Worm (Caenorhabditis elegans) whole organism, young adult: ENCODE measurements around the gene fbxa-147.

Source experiments
- C06A6.2 ChIP-seq: fragments of 200-800 bp; sonication (Bioruptor generic); conservative IDR thresholded peaks from 2 replicates; pipeline ENCODE4 v1.3.6; 2022; ENCODE audit warnings: missing genetic modification characterization, missing compliant biosample characterization
- D2030.7 ChIP-seq: fragments of 200-800 bp; sonication (Bioruptor generic); IDR thresholded peaks from 2 replicates; pipeline ENCODE4 v1.3.6; 2022; ENCODE audit warnings: missing genetic modification reagents, missing genetic modification characterization, missing compliant biosample characterization
- F22D6.2 ChIP-seq: sonication (generic microtip); optimal IDR thresholded peaks from 2 replicates; lab custom pipeline; 2016; ENCODE audit warnings: mild to moderate bottlenecking, missing genetic modification characterization, missing compliant biosample characterization
- F23B12.7 ChIP-seq: sonication (generic microtip); optimal IDR thresholded peaks from 2 replicates; lab custom pipeline; 2017; ENCODE audit warnings: missing genetic modification characterization, mild to moderate bottlenecking, missing compliant biosample characterization, antibody characterized with exemption, moderate library complexity; ENCODE audit not compliant: insufficient read depth
- F49E8.2 ChIP-seq: sonication (generic microtip); optimal IDR thresholded peaks from 3 replicates; lab custom pipeline; 2017; ENCODE audit warnings: missing genetic modification characterization, mild to moderate bottlenecking, missing compliant biosample characterization, antibody characterized with exemption, moderate library complexity; ENCODE audit not compliant: insufficient read depth
- T07F8.4 ChIP-seq: sonication (generic microtip); optimal IDR thresholded peaks from 2 replicates; lab custom pipeline; 2016; ENCODE audit warnings: mild to moderate bottlenecking, missing genetic modification characterization, moderate library complexity, missing compliant biosample characterization
- ama-1 ChIP-seq, 3 experiments: fragments of 150-350 bp in 1 of 3; sonication (generic microtip) in 2 of 3; optimal IDR thresholded peaks; 2 replicates each; lab custom pipeline; 2014 to 2018; ENCODE audit warnings: missing biosample characterization in 2 of 3, missing genetic modification characterization in 2 of 3, missing genetic modification reagents in 2 of 3
- aptf-3 ChIP-seq: fragments of 200-800 bp; sonication (Bioruptor generic); IDR thresholded peaks from 2 replicates; pipeline ENCODE4 v1.3.6; 2022; ENCODE audit warnings: missing genetic modification characterization, missing compliant biosample characterization
- attf-5 ChIP-seq: fragments of 200-800 bp; sonication (Bioruptor generic); optimal IDR thresholded peaks from 2 replicates; lab custom pipeline; 2018; ENCODE audit warnings: mild to moderate bottlenecking, missing genetic modification characterization, missing compliant biosample characterization
- attf-6 ChIP-seq: fragments of 200-800 bp; sonication (Bioruptor generic); IDR thresholded peaks from 2 replicates; pipeline ENCODE4 v1.3.6; 2022; ENCODE audit warnings: missing genetic modification reagents, missing genetic modification characterization, missing compliant biosample characterization
- cebp-1 ChIP-seq, 2 experiments: fragments of 200-800 bp in 1 of 2; sonication (Bioruptor generic) in 1 of 2; sonication (generic microtip) in 1 of 2; IDR thresholded peaks in 1 of 2; optimal IDR thresholded peaks in 1 of 2; 2 replicates each; pipeline versions ENCODE4 v1.3.6 to Lab custom; 2017 to 2022; ENCODE audit warnings: missing compliant biosample characterization in 2 of 2, missing genetic modification characterization in 2 of 2, mild to moderate bottlenecking in 1 of 2, missing genetic modification reagents in 1 of 2, moderate library complexity in 1 of 2
- ceh-58 ChIP-seq: fragments of 200-800 bp; sonication (Bioruptor generic); IDR thresholded peaks from 2 replicates; pipeline ENCODE4 v1.3.6; 2022; ENCODE audit warnings: missing genetic modification characterization, missing compliant biosample characterization
- dox-1 ChIP-seq: fragments of 200-800 bp; sonication (Bioruptor generic); IDR thresholded peaks from 2 replicates; pipeline ENCODE4 v1.3.6; 2022; ENCODE audit warnings: missing genetic modification reagents, missing genetic modification characterization, missing compliant biosample characterization
- dpl-1 ChIP-seq: fragments of 150-350 bp; optimal IDR thresholded peaks from 2 replicates; lab custom pipeline; 2014; ENCODE audit warnings: missing biosample characterization, missing genetic modification reagents, missing genetic modification characterization
- ekl-4 ChIP-seq: fragments of 200-800 bp; sonication (Bioruptor generic); IDR thresholded peaks from 2 replicates; pipeline ENCODE4 v1.3.6; 2022; ENCODE audit warnings: missing genetic modification reagents, missing genetic modification characterization, missing compliant biosample characterization
- ets-4 ChIP-seq: fragments of 200-800 bp; sonication (Bioruptor generic); optimal IDR thresholded peaks from 2 replicates; lab custom pipeline; 2018; ENCODE audit warnings: mild to moderate bottlenecking, missing genetic modification characterization, missing compliant biosample characterization
- him-1 ChIP-seq: sonication (generic microtip); optimal IDR thresholded peaks from 2 replicates; lab custom pipeline; 2016; ENCODE audit warnings: missing genotype, missing genetic modification reagents, missing genetic modification characterization, missing compliant biosample characterization
- hsf-1 ChIP-seq: fragments of 200-800 bp; sonication (Bioruptor generic); IDR thresholded peaks from 2 replicates; pipeline ENCODE4 v1.3.6; 2022; ENCODE audit warnings: missing genetic modification reagents, missing genetic modification characterization, missing compliant biosample characterization
- lin-26 ChIP-seq: fragments of 200-800 bp; sonication (Bioruptor generic); IDR thresholded peaks from 2 replicates; pipeline ENCODE4 v1.3.6; 2022; ENCODE audit warnings: missing genetic modification reagents, missing genetic modification characterization, missing compliant biosample characterization
- lin-54 ChIP-seq: fragments of 200-800 bp; sonication (Bioruptor generic); optimal IDR thresholded peaks from 2 replicates; lab custom pipeline; 2018; ENCODE audit warnings: mild to moderate bottlenecking, missing genetic modification characterization, missing compliant biosample characterization
- lsl-1 ChIP-seq: fragments of 200-800 bp; sonication (Bioruptor generic); optimal IDR thresholded peaks from 2 replicates; lab custom pipeline; 2018; ENCODE audit warnings: mild to moderate bottlenecking, missing genetic modification characterization, moderate library complexity, missing compliant biosample characterization
- madf-3 ChIP-seq: fragments of 200-800 bp; sonication (Bioruptor generic); IDR thresholded peaks from 2 replicates; pipeline ENCODE4 v1.3.6; 2022; ENCODE audit warnings: missing genetic modification reagents, missing genetic modification characterization, missing compliant biosample characterization
- madf-6 ChIP-seq: fragments of 200-800 bp; sonication (Bioruptor generic); IDR thresholded peaks from 2 replicates; pipeline ENCODE4 v1.3.6; 2022; ENCODE audit warnings: missing genetic modification reagents, missing genetic modification characterization, missing compliant biosample characterization
- madf-8 ChIP-seq: fragments of 200-800 bp; sonication (Bioruptor generic); conservative IDR thresholded peaks from 2 replicates; pipeline ENCODE4 v1.3.6; 2022; ENCODE audit warnings: missing genetic modification reagents, missing genetic modification characterization, missing compliant biosample characterization
- mcd-1 ChIP-seq: fragments of 200-800 bp; sonication (Bioruptor generic); IDR thresholded peaks from 2 replicates; pipeline ENCODE4 v1.3.6; 2022; ENCODE audit warnings: missing genetic modification reagents, missing genetic modification characterization, missing compliant biosample characterization
- nfya-1 ChIP-seq: sonication (generic microtip); optimal IDR thresholded peaks from 2 replicates; lab custom pipeline; 2017; ENCODE audit warnings: antibody characterized with exemption, missing compliant biosample characterization, missing genetic modification characterization, borderline replicate concordance; ENCODE audit not compliant: insufficient read depth
- nfya-2 ChIP-seq: fragments of 200-800 bp; sonication (Bioruptor generic); IDR thresholded peaks from 2 replicates; pipeline ENCODE4 v1.3.6; 2022; ENCODE audit warnings: missing genetic modification reagents, missing genetic modification characterization, missing compliant biosample characterization
- pbrm-1 ChIP-seq: fragments of 200-800 bp; sonication (Bioruptor generic); IDR thresholded peaks from 2 replicates; pipeline ENCODE4 v1.3.6; 2022; ENCODE audit warnings: missing genetic modification reagents, missing genetic modification characterization, missing compliant biosample characterization
- rcor-1 ChIP-seq: fragments of 200-800 bp; sonication (Bioruptor generic); IDR thresholded peaks from 2 replicates; pipeline ENCODE4 v1.3.6; 2022; ENCODE audit warnings: missing genetic modification reagents, missing genetic modification characterization, missing compliant biosample characterization
- rec-8 ChIP-seq, 2 experiments: sonication (generic microtip); optimal IDR thresholded peaks; 2 replicates each; lab custom pipeline; 2016; ENCODE audit warnings: mild to moderate bottlenecking in 2 of 2, missing genetic modification characterization in 2 of 2, missing genetic modification reagents in 2 of 2, missing genotype in 2 of 2, missing biosample characterization in 1 of 2, missing compliant biosample characterization in 1 of 2, moderate library complexity in 1 of 2
- rpc-1 ChIP-seq, 2 experiments: fragments of 150-350 bp in 1 of 2; sonication (generic microtip) in 1 of 2; optimal IDR thresholded peaks; 2 replicates each; lab custom pipeline; 2014 to 2018; ENCODE audit warnings: missing biosample characterization in 1 of 2, missing genetic modification characterization in 1 of 2, missing genetic modification reagents in 1 of 2, missing genotype in 1 of 2
- sea-2 ChIP-seq: fragments of 200-800 bp; sonication (Bioruptor generic); IDR thresholded peaks from 2 replicates; pipeline ENCODE4 v1.3.6; 2022; ENCODE audit warnings: missing genetic modification characterization, missing compliant biosample characterization
- snpc-1.1 ChIP-seq: sonication (generic microtip); optimal IDR thresholded peaks from 2 replicates; lab custom pipeline; 2017; ENCODE audit warnings: missing genetic modification characterization, mild to moderate bottlenecking, missing compliant biosample characterization, antibody characterized with exemption, moderate library complexity, missing genotype, missing genetic modification reagents; ENCODE audit not compliant: insufficient read depth
- snpc-4 ChIP-seq, 5 experiments: fragments of 150-350 bp in 1 of 5; sonication (generic microtip) in 4 of 5; optimal IDR thresholded peaks; 2 replicates each; lab custom pipeline; 2014 to 2018; ENCODE audit warnings: missing genetic modification characterization in 5 of 5, missing biosample characterization in 3 of 5, antibody characterized with exemption in 2 of 5, mild to moderate bottlenecking in 2 of 5, missing compliant biosample characterization in 2 of 5, missing genotype in 2 of 5, moderate library complexity in 2 of 5, missing genetic modification reagents in 1 of 5
- sptf-2 ChIP-seq: fragments of 200-800 bp; sonication (Bioruptor generic); optimal IDR thresholded peaks from 2 replicates; lab custom pipeline; 2018; ENCODE audit warnings: mild to moderate bottlenecking, missing genetic modification characterization, missing compliant biosample characterization
- tlf-1 ChIP-seq: fragments of 200-800 bp; sonication (Bioruptor generic); optimal IDR thresholded peaks from 2 replicates; lab custom pipeline; 2018; ENCODE audit warnings: mild to moderate bottlenecking, missing genetic modification characterization, missing compliant biosample characterization
- unc-130 ChIP-seq: sonication (generic microtip); optimal IDR thresholded peaks from 2 replicates; lab custom pipeline; 2016; ENCODE audit warnings: missing genetic modification reagents, missing genetic modification characterization, missing compliant biosample characterization
- xnd-1 ChIP-seq: sonication (generic microtip); optimal IDR thresholded peaks from 2 replicates; lab custom pipeline; 2016; ENCODE audit warnings: missing genotype, missing genetic modification reagents, missing genetic modification characterization, missing compliant biosample characterization
- zim-3 ChIP-seq: sonication (generic microtip); optimal IDR thresholded peaks from 2 replicates; lab custom pipeline; 2017; ENCODE audit warnings: mild to moderate bottlenecking, missing genetic modification characterization, moderate library complexity, missing compliant biosample characterization
- ztf-18 ChIP-seq: sonication (generic microtip); optimal IDR thresholded peaks from 2 replicates; lab custom pipeline; 2016; ENCODE audit warnings: missing genotype, mild to moderate bottlenecking, missing genetic modification characterization, missing compliant biosample characterization

fbxa-147 gene

ce11 chrV:14688097-14688912 is 28.0 kb upstream of the fbxa-147 start, which contains the start of gene C47E8.11 (continued):
- TF ChIP-seq F49E8.2 (tag; lab: Kevin White, UChicago) (peak; percentile 94), sea-2 (GFP tag; lab: Robert Waterston, UW) (no peak), snpc-1.1 (tag; lab: Kevin White, UChicago) (no peak), ceh-58 (GFP tag; lab: Robert Waterston, UW) (no peak), unc-130 (GFP tag; lab: Kevin White, UChicago) (peak; percentile 46), ama-1 (optimal IDR thresholded peaks at IDR 0.05; lab: Kevin White, UChicago) (peak; percentile 92), ama-1 (GFP tag; optimal IDR thresholded peaks at IDR 0.05; lab: Kevin White, UChicago) (peak; percentile 57 to 77), attf-6 (GFP tag; lab: Robert Waterston, UW) (no peak; the same call in 1 of the 2 replicates), rpc-1 (optimal IDR thresholded peaks at IDR 0.05; lab: Kevin White, UChicago) (no peak), rpc-1 (tag; optimal IDR thresholded peaks at IDR 0.05; lab: Kevin White, UChicago) (no peak), pbrm-1 (GFP tag; lab: Robert Waterston, UW) (peak; percentile 85), nfya-2 (peak; percentile 84; the same call in 1 of the 2 replicates), rcor-1 (peak; percentile 30), sptf-2 (GFP tag; lab: Kevin White, UChicago) (peak; percentile 16), ztf-18 (tag; lab: Kevin White, UChicago) (peak; percentile 43), nfya-1 (no peak), ets-4 (GFP tag; lab: Kevin White, UChicago) (peak; percentile 46)

- TF ChIP-seq tlf-1 (GFP tag; lab: Kevin White, UChicago) (no peak), C06A6.2 (no peak), dox-1 (peak; percentile 45; the same call in 1 of the 2 replicates), unc-130 (GFP tag; lab: Kevin White, UChicago) (peak; percentile 8), rec-8 (tag; optimal IDR thresholded peaks at IDR 0.05; lab: Kevin White, UChicago) (peak; percentile 1 to 50), lin-26 (GFP tag; lab: Robert Waterston, UW) (peak; percentile 80), cebp-1 (GFP tag; IDR thresholded peaks at IDR 0.05; lab: Robert Waterston, UW) (no peak), cebp-1 (tag; optimal IDR thresholded peaks at IDR 0.05; lab: Kevin White, UChicago) (no peak), F23B12.7 (tag; lab: Kevin White, UChicago) (peak; percentile 48), madf-3 (GFP tag; lab: Robert Waterston, UW) (0 out of 2 replicates have a peak, but pooled peaks have one; percentile 4), snpc-4 (GFP tag; optimal IDR thresholded peaks at IDR 0.05; lab: Kevin White, UChicago) (no peak), snpc-4 (tag; optimal IDR thresholded peaks at IDR 0.05; lab: Kevin White, UChicago) (peak in 2 of 4 experiments; percentile 27 to 34), hsf-1 (peak; percentile 73), F22D6.2 (tag; lab: Kevin White, UChicago) (no peak), D2030.7 (GFP tag; lab: Robert Waterston, UW) (peak; percentile 63), xnd-1 (tag; lab: Kevin White, UChicago) (peak; percentile 64), dpl-1 (GFP tag; lab: Kevin White, UChicago) (no peak), attf-6 (GFP tag; lab: Robert Waterston, UW) (no peak), ama-1 (optimal IDR thresholded peaks at IDR 0.05; lab: Kevin White, UChicago) (no peak), ama-1 (GFP tag; optimal IDR thresholded peaks at IDR 0.05; lab: Kevin White, UChicago) (peak in 1 of 2 experiments; percentile 51), ekl-4 (peak; percentile 23; the same call in 1 of the 2 replicates), lin-54 (GFP tag; lab: Kevin White, UChicago) (peak; percentile 26), T07F8.4 (no peak), lsl-1 (GFP tag; lab: Kevin White, UChicago) (peak; percentile 73), zim-3 (tag; lab: Kevin White, UChicago) (no peak), ztf-18 (tag; lab: Kevin White, UChicago) (peak; percentile 23), him-1 (tag; lab: Kevin White, UChicago) (peak; percentile 42), madf-8 (GFP tag; lab: Robert Waterston, UW) (peak; percentile 66), mcd-1 (GFP tag; lab: Robert Waterston, UW) (peak; percentile 15; the same call in 1 of the 2 replicates), attf-5 (GFP tag; lab: Kevin White, UChicago) (no peak), madf-6 (GFP tag; lab: Robert Waterston, UW) (peak; percentile 66), aptf-3 (no peak)
Observed at ce11 chrV:14689060-14689750, 27.1 kb upstream of the fbxa-147 start, which contains the start of gene gasr-8. Gene gasr-8, plus strand, starts transcription at chrV:14689110.
